Worm (Caenorhabditis elegans): ENCODE data around the gene oac-1.

- no peak for TF ChIP-seq tbx-2 (tag; optimal IDR thresholded peaks at IDR 0.05)
- TF ChIP-seq pha-4 (tag; optimal IDR thresholded peaks at IDR 0.05): no peak
- TF ChIP-seq hlh-13 (GFP tag; optimal IDR thresholded peaks at IDR 0.05): no peak
Observed at ce11 chrV:19605415-19605814, 49.6 kb upstream of the oac-1 start.

All from whole organism, late embryonic.